Worm (Caenorhabditis elegans) whole organism, L4 larva: ENCODE results near the gene txt-18.

Experiments
- D1046.2 ChIP-seq: fragments of 200-800 bp; sonication (Bioruptor generic); IDR thresholded peaks from 2 replicates; pipeline ENCODE4 v1.3.6; 2022; ENCODE audit warnings: missing genetic modification characterization, missing compliant biosample characterization
- F37D6.2 ChIP-seq: sonication (generic microtip); optimal IDR thresholded peaks from 2 replicates; lab custom pipeline; 2016; ENCODE audit warnings: mild to moderate bottlenecking, missing genetic modification characterization, missing compliant biosample characterization
- F44E2.7 ChIP-seq: fragments of 200-800 bp; sonication (Bioruptor generic); IDR thresholded peaks from 2 replicates; pipeline ENCODE4 v2.1.2; 2022; ENCODE audit warnings: missing genetic modification characterization, missing compliant biosample characterization
- F49E8.2 ChIP-seq: sonication (generic microtip); optimal IDR thresholded peaks from 2 replicates; lab custom pipeline; 2016; ENCODE audit warnings: missing compliant biosample characterization, mild to moderate bottlenecking, missing genetic modification characterization, borderline replicate concordance
- T20F7.1 ChIP-seq: fragments of 200-800 bp; sonication (Bioruptor generic); optimal IDR thresholded peaks from 2 replicates; lab custom pipeline; 2018; ENCODE audit warnings: mild to moderate bottlenecking, missing genetic modification characterization, missing compliant biosample characterization
- Y105C5A.15 ChIP-seq: fragments of 200-800 bp; sonication (Bioruptor generic); IDR thresholded peaks from 2 replicates; pipeline ENCODE4 v1.3.6; 2022; ENCODE audit warnings: missing genetic modification characterization, missing compliant biosample characterization
- Y48G9A.11 ChIP-seq: fragments of 200-800 bp; sonication (Bioruptor generic); IDR thresholded peaks from 2 replicates; pipeline ENCODE4 v1.3.6; 2022; ENCODE audit warnings: missing genetic modification reagents, missing genetic modification characterization, missing compliant biosample characterization
- aha-1 ChIP-seq: fragments of 150-350 bp; peaks from one replicate; lab custom pipeline; 2014; ENCODE audit warnings: missing biosample characterization, missing genetic modification characterization
- aly-2 ChIP-seq: sonication (generic microtip); optimal IDR thresholded peaks from 2 replicates; lab custom pipeline; 2018; ENCODE audit warnings: missing biosample characterization, missing genetic modification characterization
- arid-1 ChIP-seq: fragments of 200-800 bp; sonication (Bioruptor generic); conservative IDR thresholded peaks from 2 replicates; pipeline ENCODE4 v1.3.6; 2022; ENCODE audit warnings: missing genetic modification reagents, missing genetic modification characterization, missing compliant biosample characterization
- attf-4 ChIP-seq: sonication (generic microtip); optimal IDR thresholded peaks from 3 replicates; lab custom pipeline; 2017; ENCODE audit warnings: missing biosample characterization, missing genetic modification characterization
- ceh-20 ChIP-seq: fragments of 200-800 bp; sonication (Bioruptor generic); IDR thresholded peaks from 2 replicates; pipeline ENCODE4 v1.3.6; 2022; ENCODE audit warnings: missing genetic modification reagents, missing genetic modification characterization, missing compliant biosample characterization
- ceh-44 ChIP-seq: fragments of 200-800 bp; sonication (Bioruptor generic); IDR thresholded peaks from 2 replicates; pipeline ENCODE4 v1.3.6; 2022; ENCODE audit warnings: missing genetic modification reagents, missing genetic modification characterization, missing compliant biosample characterization
- ceh-62 ChIP-seq: sonication (generic microtip); optimal IDR thresholded peaks from 2 replicates; lab custom pipeline; 2017; ENCODE audit warnings: missing biosample characterization, missing genetic modification characterization
- daf-16 ChIP-seq, 3 experiments: sonication (generic microtip); optimal IDR thresholded peaks; 2 replicates each; lab custom pipeline; 2016 to 2017; ENCODE audit warnings: missing genetic modification characterization in 3 of 3, missing genetic modification reagents in 3 of 3, mild to moderate bottlenecking in 2 of 3, missing compliant biosample characterization in 2 of 3, missing biosample characterization in 1 of 3, moderate library complexity in 1 of 3
- daf-8 ChIP-seq: fragments of 200-800 bp; sonication (Bioruptor generic); IDR thresholded peaks from 2 replicates; pipeline ENCODE4 v1.3.6; 2022; ENCODE audit warnings: missing genetic modification characterization, missing compliant biosample characterization
- duxl-1 ChIP-seq: sonication (generic microtip); optimal IDR thresholded peaks from 2 replicates; lab custom pipeline; 2016; ENCODE audit warnings: mild to moderate bottlenecking, missing genetic modification characterization, moderate library complexity, missing compliant biosample characterization; ENCODE audit not compliant: poor library complexity
- dve-1 ChIP-seq: sonication (generic microtip); optimal IDR thresholded peaks from 2 replicates; lab custom pipeline; 2017; ENCODE audit warnings: antibody characterized with exemption, mild to moderate bottlenecking, missing genetic modification characterization, missing compliant biosample characterization; ENCODE audit not compliant: insufficient read depth
- egl-27 ChIP-seq: sonication (generic microtip); optimal IDR thresholded peaks from 3 replicates; lab custom pipeline; 2017; ENCODE audit warnings: missing biosample characterization, missing genetic modification reagents, missing genetic modification characterization
- egl-43 ChIP-seq: fragments of 200-800 bp; sonication (Bioruptor generic); IDR thresholded peaks from 2 replicates; pipeline ENCODE4 v1.3.6; 2022; ENCODE audit warnings: missing genetic modification reagents, missing genetic modification characterization, missing compliant biosample characterization
- fos-1 ChIP-seq: fragments of 150-350 bp; optimal IDR thresholded peaks from 2 replicates; lab custom pipeline; 2014; ENCODE audit warnings: missing biosample characterization, missing genetic modification characterization
- hif-1 ChIP-seq, 2 experiments: sonication (generic microtip); optimal IDR thresholded peaks; 2 replicates each; lab custom pipeline; 2016 to 2017; ENCODE audit warnings: missing compliant biosample characterization in 2 of 2, missing genetic modification characterization in 2 of 2, missing genetic modification reagents in 2 of 2, missing genotype in 2 of 2, mild to moderate bottlenecking in 1 of 2
- hmg-1.1 ChIP-seq: fragments of 200-800 bp; sonication (Bioruptor generic); IDR thresholded peaks from 2 replicates; pipeline ENCODE4 v1.3.6; 2022; ENCODE audit warnings: missing genetic modification reagents, missing genetic modification characterization, missing compliant biosample characterization
- jun-1 ChIP-seq: fragments of 150-350 bp; optimal IDR thresholded peaks from 2 replicates; lab custom pipeline; 2014; ENCODE audit warnings: missing biosample characterization, missing genetic modification reagents, missing genetic modification characterization
- lin-1 ChIP-seq: fragments of 200-800 bp; sonication (Bioruptor generic); IDR thresholded peaks from 2 replicates; pipeline ENCODE4 v1.3.6; 2022; ENCODE audit warnings: missing genetic modification reagents, missing genetic modification characterization, missing compliant biosample characterization
- lin-13 ChIP-seq: fragments of 150-350 bp; optimal IDR thresholded peaks from 2 replicates; lab custom pipeline; 2014; ENCODE audit warnings: missing biosample characterization, missing genetic modification reagents, missing genetic modification characterization
- lin-15B ChIP-seq: fragments of 150-350 bp; sonication (generic microtip); optimal IDR thresholded peaks from 3 replicates; lab custom pipeline; 2014; ENCODE audit warnings: missing biosample characterization, missing genetic modification characterization
- lir-3 ChIP-seq: sonication (generic microtip); optimal IDR thresholded peaks from 2 replicates; lab custom pipeline; 2016; ENCODE audit warnings: mild to moderate bottlenecking, missing genetic modification characterization, missing compliant biosample characterization
- lsy-2 ChIP-seq, 2 experiments: fragments of 150-350 bp in 1 of 2; sonication (generic microtip) in 1 of 2; optimal IDR thresholded peaks; 2 replicates each; lab custom pipeline; 2014 to 2017; ENCODE audit warnings: missing biosample characterization in 2 of 2, missing genetic modification characterization in 2 of 2
- madf-5 ChIP-seq, 2 experiments: fragments of 200-800 bp; sonication (Bioruptor generic); IDR thresholded peaks; 2 replicates each; pipeline ENCODE4 v1.3.6; 2022; ENCODE audit warnings: missing compliant biosample characterization in 2 of 2, missing genetic modification characterization in 2 of 2
- madf-9 ChIP-seq: fragments of 200-800 bp; sonication (Bioruptor generic); conservative IDR thresholded peaks from 2 replicates; pipeline ENCODE4 v1.3.6; 2022; ENCODE audit warnings: missing genetic modification reagents, missing genetic modification characterization, missing compliant biosample characterization
- mdl-1 ChIP-seq, 2 experiments: fragments of 150-350 bp in 1 of 2; sonication (generic microtip) in 1 of 2; optimal IDR thresholded peaks; 2 replicates each; lab custom pipeline; 2014 to 2017; ENCODE audit warnings: missing biosample characterization in 2 of 2, missing genetic modification characterization in 2 of 2
- mep-1 ChIP-seq: fragments of 150-350 bp; sonication (generic microtip); optimal IDR thresholded peaks from 3 replicates; lab custom pipeline; 2014; ENCODE audit warnings: missing biosample characterization, missing genetic modification characterization
- mes-2 ChIP-seq: sonication (generic microtip); optimal IDR thresholded peaks from 2 replicates; lab custom pipeline; 2016; ENCODE audit warnings: missing genotype, mild to moderate bottlenecking, missing genetic modification characterization, missing compliant biosample characterization; ENCODE audit not compliant: poor library complexity, severe bottlenecking
- nhr-10 ChIP-seq: fragments of 150-350 bp; optimal IDR thresholded peaks from 2 replicates; lab custom pipeline; 2014; ENCODE audit warnings: missing biosample characterization, missing genetic modification characterization
- nhr-111 ChIP-seq: fragments of 200-800 bp; sonication (Bioruptor generic); optimal IDR thresholded peaks from 2 replicates; lab custom pipeline; 2018; ENCODE audit warnings: mild to moderate bottlenecking, missing genetic modification characterization, missing compliant biosample characterization
- nhr-25 ChIP-seq: sonication (generic microtip); optimal IDR thresholded peaks from 2 replicates; lab custom pipeline; 2017; ENCODE audit warnings: missing genetic modification characterization, mild to moderate bottlenecking, missing compliant biosample characterization, antibody characterized with exemption, moderate library complexity, borderline replicate concordance; ENCODE audit not compliant: insufficient read depth
- nhr-76 ChIP-seq: fragments of 150-350 bp; optimal IDR thresholded peaks from 2 replicates; lab custom pipeline; 2014; ENCODE audit warnings: missing biosample characterization, missing genetic modification characterization
- pha-4 ChIP-seq, 2 experiments: fragments of 150-350 bp in 1 of 2; fragments of 200-800 bp in 1 of 2; sonication (Bioruptor generic) in 1 of 2; IDR thresholded peaks in 1 of 2; optimal IDR thresholded peaks in 1 of 2; 2 replicates each; pipeline versions ENCODE4 v1.3.6 to Lab custom; 2014 to 2022; ENCODE audit warnings: missing genetic modification characterization in 2 of 2, missing genetic modification reagents in 2 of 2, missing biosample characterization in 1 of 2, missing compliant biosample characterization in 1 of 2
- pqm-1 ChIP-seq: sonication (generic microtip); optimal IDR thresholded peaks from 2 replicates; lab custom pipeline; 2017; ENCODE audit warnings: missing biosample characterization, missing genetic modification characterization
- snpc-1.2 ChIP-seq: fragments of 200-800 bp; sonication (Bioruptor generic); IDR thresholded peaks from 2 replicates; pipeline ENCODE4 v1.3.6; 2022; ENCODE audit warnings: missing genetic modification reagents, missing genetic modification characterization, missing compliant biosample characterization
- snpc-4 ChIP-seq: fragments of 150-350 bp; optimal IDR thresholded peaks from 2 replicates; lab custom pipeline; 2014; ENCODE audit warnings: missing biosample characterization, missing genetic modification characterization
- tra-1 ChIP-seq: fragments of 200-800 bp; sonication (Bioruptor generic); IDR thresholded peaks from 2 replicates; pipeline ENCODE4 v1.3.6; 2022; ENCODE audit warnings: missing genetic modification reagents, missing genetic modification characterization, missing compliant biosample characterization
- unc-130 ChIP-seq: sonication (generic microtip); optimal IDR thresholded peaks from 2 replicates; lab custom pipeline; 2016; ENCODE audit warnings: missing genetic modification reagents, missing genetic modification characterization, missing compliant biosample characterization
- unc-62 ChIP-seq, 3 experiments: fragments of 150-350 bp in 1 of 3; sonication (generic microtip); optimal IDR thresholded peaks in 2 of 3; peaks in 1 of 3; 1 replicate in 1 of 3; 2 replicates in 2 of 3; lab custom pipeline; 2014 to 2017; ENCODE audit warnings: missing biosample characterization in 3 of 3, missing genetic modification characterization in 3 of 3, missing genetic modification reagents in 3 of 3, missing genotype in 1 of 3
- zfp-2 ChIP-seq: sonication (generic microtip); optimal IDR thresholded peaks from 2 replicates; lab custom pipeline; 2016; ENCODE audit warnings: mild to moderate bottlenecking, missing genetic modification characterization, missing compliant biosample characterization
- zfp-3 ChIP-seq: fragments of 200-800 bp; sonication (Bioruptor generic); conservative IDR thresholded peaks from 2 replicates; pipeline ENCODE4 v1.3.6; 2022; ENCODE audit warnings: missing genetic modification reagents, missing genetic modification characterization, missing compliant biosample characterization
- zip-11 ChIP-seq: fragments of 200-800 bp; sonication (Bioruptor generic); IDR thresholded peaks from 2 replicates; pipeline ENCODE4 v1.3.6; 2022; ENCODE audit warnings: missing genetic modification characterization, missing compliant biosample characterization
- ztf-11 ChIP-seq: fragments of 150-350 bp; optimal IDR thresholded peaks from 2 replicates; lab custom pipeline; 2014; ENCODE audit warnings: missing biosample characterization, missing genetic modification characterization

The txt-18 gene

ce11 chrII:6328672-6329071, 15.2 kb upstream of the txt-18 start (continued):
- peak in 1 of 2 experiments; percentile 9 for TF ChIP-seq daf-16 (GFP tag; optimal IDR thresholded peaks at IDR 0.05; lab: Kevin White, UChicago)
- peak; percentile 62 for TF ChIP-seq daf-16 (tag; optimal IDR thresholded peaks at IDR 0.05; lab: Kevin White, UChicago)
- peak; percentile 53 for TF ChIP-seq aha-1 (tag; lab: Kevin White, UChicago)
- TF ChIP-seq fos-1 (tag; lab: Kevin White, UChicago), result no peak
- no peak for TF ChIP-seq attf-4 (tag; lab: Kevin White, UChicago)
- TF ChIP-seq egl-27 (tag; lab: Kevin White, UChicago), result no peak
- no peak for TF ChIP-seq egl-43 (GFP tag; lab: Robert Waterston, UW)
- TF ChIP-seq daf-8 (GFP tag; lab: Robert Waterston, UW), result no peak
- TF ChIP-seq zfp-2, result no peak
- TF ChIP-seq F44E2.7 (GFP tag; lab: Robert Waterston, UW), result no peak
- TF ChIP-seq nhr-111 (GFP tag; lab: Kevin White, UChicago), result no peak
- no peak for TF ChIP-seq nhr-76
- TF ChIP-seq madf-5 (GFP tag; IDR thresholded peaks at IDR 0.05; lab: Robert Waterston, UW), result no peak
- TF ChIP-seq tra-1 (GFP tag; lab: Robert Waterston, UW), result peak; percentile 80
- no peak for TF ChIP-seq snpc-1.2 (GFP tag; lab: Robert Waterston, UW)
- TF ChIP-seq dve-1 (tag; lab: Kevin White, UChicago), result peak; percentile 82
- TF ChIP-seq unc-130, result no peak
- no peak for TF ChIP-seq mdl-1 (tag; optimal IDR thresholded peaks at IDR 0.05; lab: Kevin White, UChicago)
- TF ChIP-seq ceh-20 (GFP tag; lab: Robert Waterston, UW), result peak; percentile 41; the same call in 1 of the 2 replicates
- TF ChIP-seq lin-13 (GFP tag; lab: Kevin White, UChicago), result no peak
- no peak for TF ChIP-seq nhr-25
- TF ChIP-seq pha-4 (GFP tag; IDR thresholded peaks at IDR 0.05; lab: Robert Waterston, UW), result no peak
- TF ChIP-seq pha-4 (tag; optimal IDR thresholded peaks at IDR 0.05; lab: Kevin White, UChicago), result no peak
- no peak for TF ChIP-seq arid-1 (GFP tag; lab: Robert Waterston, UW)
- TF ChIP-seq hmg-1.1 (GFP tag; lab: Robert Waterston, UW), result no peak
- peak; percentile 73 for TF ChIP-seq lin-1
- TF ChIP-seq lin-15B (tag; lab: Kevin White, UChicago), result no peak
- no peak for TF ChIP-seq madf-9
- TF ChIP-seq nhr-10 (tag; lab: Kevin White, UChicago), result peak; percentile 58
- no peak for TF ChIP-seq lsy-2 (tag; optimal IDR thresholded peaks at IDR 0.05; lab: Kevin White, UChicago)
- peak; percentile 18 for TF ChIP-seq mes-2
- no peak for TF ChIP-seq ztf-11 (tag; lab: Kevin White, UChicago)
- TF ChIP-seq F37D6.2, result no peak
- TF ChIP-seq duxl-1 (tag; lab: Kevin White, UChicago), result no peak
- peak in 1 of 2 experiments; percentile 71 for TF ChIP-seq unc-62 (GFP tag; optimal IDR thresholded peaks at IDR 0.05 in 1 of 2; lab: Kevin White, UChicago)
- TF ChIP-seq unc-62 (tag; optimal IDR thresholded peaks at IDR 0.05; lab: Kevin White, UChicago), result no peak
- no peak for TF ChIP-seq aly-2 (tag; lab: Kevin White, UChicago)
- no peak for TF ChIP-seq ceh-44 (GFP tag; lab: Robert Waterston, UW)
- no peak for TF ChIP-seq ceh-62
- TF ChIP-seq Y105C5A.15, result no peak
- peak in 1 of 2 experiments; percentile 16 for TF ChIP-seq hif-1 (tag; optimal IDR thresholded peaks at IDR 0.05; lab: Kevin White, UChicago)
- no peak for TF ChIP-seq lir-3 (tag; lab: Kevin White, UChicago)
- peak; percentile 9 for TF ChIP-seq T20F7.1 (GFP tag; lab: Kevin White, UChicago)
- TF ChIP-seq jun-1, result no peak
- peak; percentile 99 for TF ChIP-seq pqm-1 (tag; lab: Kevin White, UChicago)
- no peak for TF ChIP-seq Y48G9A.11
- no peak for TF ChIP-seq snpc-4 (tag; lab: Kevin White, UChicago)
- no peak for TF ChIP-seq zfp-3 (GFP tag; lab: Robert Waterston, UW)
- TF ChIP-seq mep-1 (tag; lab: Kevin White, UChicago), result peak; percentile 27
- TF ChIP-seq D1046.2 (GFP tag; lab: Robert Waterston, UW), result no peak
- TF ChIP-seq zip-11 (GFP tag; lab: Robert Waterston, UW), result no peak
- no peak for TF ChIP-seq F49E8.2 (tag; lab: Kevin White, UChicago)
